Worm (Caenorhabditis elegans) whole organism, young adult: ENCODE data around the gene col-171.

Experiments
- F37B4.10 ChIP-seq: fragments of 200-800 bp; sonication (Bioruptor generic); IDR thresholded peaks from 2 replicates; pipeline ENCODE4 v1.3.6; 2022; ENCODE audit warnings: missing genetic modification characterization, missing compliant biosample characterization
- attf-6 ChIP-seq: fragments of 200-800 bp; sonication (Bioruptor generic); IDR thresholded peaks from 2 replicates; pipeline ENCODE4 v1.3.6; 2022; ENCODE audit warnings: missing genetic modification reagents, missing genetic modification characterization, missing compliant biosample characterization
- cebp-1 ChIP-seq, 2 experiments: fragments of 200-800 bp in 1 of 2; sonication (Bioruptor generic) in 1 of 2; sonication (generic microtip) in 1 of 2; IDR thresholded peaks in 1 of 2; optimal IDR thresholded peaks in 1 of 2; 2 replicates each; pipeline versions ENCODE4 v1.3.6 to Lab custom; 2017 to 2022; ENCODE audit warnings: missing compliant biosample characterization in 2 of 2, missing genetic modification characterization in 2 of 2, mild to moderate bottlenecking in 1 of 2, missing genetic modification reagents in 1 of 2, moderate library complexity in 1 of 2
- ceh-100 ChIP-seq: fragments of 200-800 bp; sonication (Bioruptor generic); IDR thresholded peaks from 2 replicates; pipeline ENCODE4 v1.3.6; 2022; ENCODE audit warnings: missing genetic modification reagents, missing genetic modification characterization, missing compliant biosample characterization
- die-1 ChIP-seq: sonication (generic microtip); optimal IDR thresholded peaks from 2 replicates; lab custom pipeline; 2016; ENCODE audit warnings: missing genotype, mild to moderate bottlenecking, missing genetic modification characterization, missing compliant biosample characterization
- fkh-3 ChIP-seq: sonication (generic microtip); optimal IDR thresholded peaks from 2 replicates; lab custom pipeline; 2016; ENCODE audit warnings: mild to moderate bottlenecking, missing genetic modification characterization, missing compliant biosample characterization
- hrde-1 ChIP-seq: sonication (generic microtip); optimal IDR thresholded peaks from 2 replicates; lab custom pipeline; 2016; ENCODE audit warnings: missing genetic modification characterization, mild to moderate bottlenecking, missing compliant biosample characterization, moderate library complexity, missing genotype, missing genetic modification reagents, borderline replicate concordance
- hsf-1 ChIP-seq: fragments of 200-800 bp; sonication (Bioruptor generic); IDR thresholded peaks from 2 replicates; pipeline ENCODE4 v1.3.6; 2022; ENCODE audit warnings: missing genetic modification reagents, missing genetic modification characterization, missing compliant biosample characterization
- lin-35 ChIP-seq, 3 experiments: fragments of 150-350 bp in 2 of 3; sonication (generic microtip) in 1 of 3; optimal IDR thresholded peaks; 2 replicates each; lab custom pipeline; 2014 to 2018; ENCODE audit warnings: missing biosample characterization in 3 of 3, missing genetic modification characterization in 3 of 3, missing genetic modification reagents in 3 of 3
- madf-8 ChIP-seq: fragments of 200-800 bp; sonication (Bioruptor generic); conservative IDR thresholded peaks from 2 replicates; pipeline ENCODE4 v1.3.6; 2022; ENCODE audit warnings: missing genetic modification reagents, missing genetic modification characterization, missing compliant biosample characterization
- sea-2 ChIP-seq: fragments of 200-800 bp; sonication (Bioruptor generic); IDR thresholded peaks from 2 replicates; pipeline ENCODE4 v1.3.6; 2022; ENCODE audit warnings: missing genetic modification characterization, missing compliant biosample characterization
- unc-62 ChIP-seq: fragments of 150-350 bp; optimal IDR thresholded peaks from 2 replicates; lab custom pipeline; 2014; ENCODE audit warnings: missing biosample characterization, missing genetic modification reagents, missing genetic modification characterization
- zfh-2 ChIP-seq: fragments of 200-800 bp; sonication (Bioruptor generic); conservative IDR thresholded peaks from 2 replicates; pipeline ENCODE4 v1.3.6; 2022; ENCODE audit warnings: missing genetic modification reagents, missing genetic modification characterization, missing compliant biosample characterization
- ztf-18 ChIP-seq: sonication (generic microtip); optimal IDR thresholded peaks from 2 replicates; lab custom pipeline; 2016; ENCODE audit warnings: missing genotype, mild to moderate bottlenecking, missing genetic modification characterization, missing compliant biosample characterization

- TF ChIP-seq cebp-1 (GFP tag; IDR thresholded peaks at IDR 0.05; lab: Robert Waterston, UW) = no peak
- TF ChIP-seq cebp-1 (tag; optimal IDR thresholded peaks at IDR 0.05; lab: Kevin White, UChicago) = no peak
- TF ChIP-seq zfh-2 = no peak
- TF ChIP-seq sea-2 (GFP tag; lab: Robert Waterston, UW) = no peak
- no peak for TF ChIP-seq lin-35 (GFP tag; optimal IDR thresholded peaks at IDR 0.05; lab: Kevin White, UChicago)
- no peak for TF ChIP-seq F37B4.10 (GFP tag; lab: Robert Waterston, UW)
- TF ChIP-seq unc-62 = no peak
- TF ChIP-seq ztf-18 = no peak
- TF ChIP-seq fkh-3 = no peak
- no peak for TF ChIP-seq hsf-1 (GFP tag; lab: Robert Waterston, UW)
- TF ChIP-seq die-1 = no peak
- TF ChIP-seq attf-6 (GFP tag; lab: Robert Waterston, UW) = no peak
- TF ChIP-seq ceh-100 = no peak
- no peak for TF ChIP-seq madf-8
- no peak for TF ChIP-seq hrde-1 (tag; lab: Kevin White, UChicago)
These were observed 43.7 kb downstream of the col-171 start, which contains the start of gene lmp-1 for ce11 chrX:6377634-6378288.
